Worm (Caenorhabditis elegans) whole organism, L4 larva: ENCODE data around the gene egl-19.
A peak's percentile ranks its signal among the peaks of the same experiment; 100 is the strongest.

Experiments
- D1046.2 ChIP-seq: fragments of 200-800 bp; sonication (Bioruptor generic); IDR thresholded peaks from 2 replicates; pipeline ENCODE4 v1.3.6; 2022; ENCODE audit warnings: missing genetic modification characterization, missing compliant biosample characterization
- F10B5.3 ChIP-seq: sonication (generic microtip); optimal IDR thresholded peaks from 2 replicates; lab custom pipeline; 2016; ENCODE audit warnings: mild to moderate bottlenecking, missing genetic modification characterization, missing compliant biosample characterization
- R02D3.7 ChIP-seq: fragments of 150-350 bp; sonication (generic microtip); optimal IDR thresholded peaks from 3 replicates; lab custom pipeline; 2014; ENCODE audit warnings: missing biosample characterization, missing genetic modification characterization
- T20F7.1 ChIP-seq: fragments of 200-800 bp; sonication (Bioruptor generic); optimal IDR thresholded peaks from 2 replicates; lab custom pipeline; 2018; ENCODE audit warnings: mild to moderate bottlenecking, missing genetic modification characterization, missing compliant biosample characterization
- Y105C5A.15 ChIP-seq: fragments of 200-800 bp; sonication (Bioruptor generic); IDR thresholded peaks from 2 replicates; pipeline ENCODE4 v1.3.6; 2022; ENCODE audit warnings: missing genetic modification characterization, missing compliant biosample characterization
- Y5F2A.4 ChIP-seq: fragments of 200-800 bp; sonication (Bioruptor generic); optimal IDR thresholded peaks from 2 replicates; lab custom pipeline; 2018; ENCODE audit warnings: mild to moderate bottlenecking, missing genetic modification characterization, missing compliant biosample characterization
- ZK546.5 ChIP-seq, 2 experiments: sonication (generic microtip); optimal IDR thresholded peaks; 2 replicates each; lab custom pipeline; 2017; ENCODE audit warnings: missing biosample characterization in 2 of 2, missing genetic modification characterization in 2 of 2
- aly-2 ChIP-seq: sonication (generic microtip); optimal IDR thresholded peaks from 2 replicates; lab custom pipeline; 2018; ENCODE audit warnings: missing biosample characterization, missing genetic modification characterization
- ceh-20 ChIP-seq: fragments of 200-800 bp; sonication (Bioruptor generic); IDR thresholded peaks from 2 replicates; pipeline ENCODE4 v1.3.6; 2022; ENCODE audit warnings: missing genetic modification reagents, missing genetic modification characterization, missing compliant biosample characterization
- ces-1 ChIP-seq: fragments of 150-350 bp; sonication (generic microtip); optimal IDR thresholded peaks from 4 replicates; lab custom pipeline; 2014; ENCODE audit warnings: missing biosample characterization, missing genetic modification reagents, missing genetic modification characterization
- daf-16 ChIP-seq, 3 experiments: sonication (generic microtip); optimal IDR thresholded peaks; 2 replicates each; lab custom pipeline; 2016 to 2017; ENCODE audit warnings: missing genetic modification characterization in 3 of 3, missing genetic modification reagents in 3 of 3, mild to moderate bottlenecking in 2 of 3, missing compliant biosample characterization in 2 of 3, missing biosample characterization in 1 of 3, moderate library complexity in 1 of 3
- daf-19 ChIP-seq: fragments of 200-800 bp; sonication (Bioruptor generic); conservative IDR thresholded peaks from 2 replicates; pipeline ENCODE4 v1.3.6; 2022; ENCODE audit warnings: missing genetic modification characterization, missing compliant biosample characterization
- daf-8 ChIP-seq: fragments of 200-800 bp; sonication (Bioruptor generic); IDR thresholded peaks from 2 replicates; pipeline ENCODE4 v1.3.6; 2022; ENCODE audit warnings: missing genetic modification characterization, missing compliant biosample characterization
- dmd-6 ChIP-seq: fragments of 200-800 bp; sonication (Bioruptor generic); IDR thresholded peaks from 2 replicates; pipeline ENCODE4 v1.3.6; 2022; ENCODE audit warnings: missing genetic modification reagents, missing genetic modification characterization, missing compliant biosample characterization
- dmd-8 ChIP-seq: fragments of 200-800 bp; sonication (Bioruptor generic); IDR thresholded peaks from 2 replicates; pipeline ENCODE4 v1.3.6; 2022; ENCODE audit warnings: missing genetic modification characterization, missing compliant biosample characterization
- egl-43 ChIP-seq: fragments of 200-800 bp; sonication (Bioruptor generic); IDR thresholded peaks from 2 replicates; pipeline ENCODE4 v1.3.6; 2022; ENCODE audit warnings: missing genetic modification reagents, missing genetic modification characterization, missing compliant biosample characterization
- gei-8 ChIP-seq: fragments of 200-800 bp; sonication (Bioruptor generic); optimal IDR thresholded peaks from 2 replicates; lab custom pipeline; 2018; ENCODE audit warnings: mild to moderate bottlenecking, missing genetic modification characterization, missing compliant biosample characterization
- hif-1 ChIP-seq, 2 experiments: sonication (generic microtip); optimal IDR thresholded peaks; 2 replicates each; lab custom pipeline; 2016 to 2017; ENCODE audit warnings: missing compliant biosample characterization in 2 of 2, missing genetic modification characterization in 2 of 2, missing genetic modification reagents in 2 of 2, missing genotype in 2 of 2, mild to moderate bottlenecking in 1 of 2
- hlh-11 ChIP-seq: fragments of 200-800 bp; sonication (Bioruptor generic); optimal IDR thresholded peaks from 2 replicates; lab custom pipeline; 2018; ENCODE audit warnings: mild to moderate bottlenecking, missing genetic modification characterization, missing compliant biosample characterization
- hlh-30 ChIP-seq: sonication (generic microtip); optimal IDR thresholded peaks from 2 replicates; lab custom pipeline; 2017; ENCODE audit warnings: antibody characterized with exemption, mild to moderate bottlenecking, missing genetic modification characterization, missing compliant biosample characterization; ENCODE audit not compliant: insufficient read depth
- jun-1 ChIP-seq: fragments of 150-350 bp; optimal IDR thresholded peaks from 2 replicates; lab custom pipeline; 2014; ENCODE audit warnings: missing biosample characterization, missing genetic modification reagents, missing genetic modification characterization
- lin-13 ChIP-seq: fragments of 150-350 bp; optimal IDR thresholded peaks from 2 replicates; lab custom pipeline; 2014; ENCODE audit warnings: missing biosample characterization, missing genetic modification reagents, missing genetic modification characterization
- lin-15B ChIP-seq: fragments of 150-350 bp; sonication (generic microtip); optimal IDR thresholded peaks from 3 replicates; lab custom pipeline; 2014; ENCODE audit warnings: missing biosample characterization, missing genetic modification characterization
- lin-38 ChIP-seq: fragments of 200-800 bp; sonication (Bioruptor generic); IDR thresholded peaks from 2 replicates; pipeline ENCODE4 v1.3.6; 2022; ENCODE audit warnings: missing genetic modification reagents, missing genetic modification characterization, missing compliant biosample characterization
- lin-39 ChIP-seq: fragments of 150-350 bp; optimal IDR thresholded peaks from 2 replicates; lab custom pipeline; 2014; ENCODE audit warnings: missing biosample characterization, missing genetic modification reagents, missing genetic modification characterization
- lir-3 ChIP-seq: sonication (generic microtip); optimal IDR thresholded peaks from 2 replicates; lab custom pipeline; 2016; ENCODE audit warnings: mild to moderate bottlenecking, missing genetic modification characterization, missing compliant biosample characterization
- lsy-2 ChIP-seq, 2 experiments: fragments of 150-350 bp in 1 of 2; sonication (generic microtip) in 1 of 2; optimal IDR thresholded peaks; 2 replicates each; lab custom pipeline; 2014 to 2017; ENCODE audit warnings: missing biosample characterization in 2 of 2, missing genetic modification characterization in 2 of 2
- madf-9 ChIP-seq: fragments of 200-800 bp; sonication (Bioruptor generic); conservative IDR thresholded peaks from 2 replicates; pipeline ENCODE4 v1.3.6; 2022; ENCODE audit warnings: missing genetic modification reagents, missing genetic modification characterization, missing compliant biosample characterization
- mdl-1 ChIP-seq, 2 experiments: fragments of 150-350 bp in 1 of 2; sonication (generic microtip) in 1 of 2; optimal IDR thresholded peaks; 2 replicates each; lab custom pipeline; 2014 to 2017; ENCODE audit warnings: missing biosample characterization in 2 of 2, missing genetic modification characterization in 2 of 2
- mep-1 ChIP-seq: fragments of 150-350 bp; sonication (generic microtip); optimal IDR thresholded peaks from 3 replicates; lab custom pipeline; 2014; ENCODE audit warnings: missing biosample characterization, missing genetic modification characterization
- mxl-2 ChIP-seq: fragments of 200-800 bp; sonication (Bioruptor generic); conservative IDR thresholded peaks from 2 replicates; pipeline ENCODE4 v1.3.6; 2022; ENCODE audit warnings: missing genetic modification reagents, missing genetic modification characterization, missing compliant biosample characterization
- mxl-3 ChIP-seq: fragments of 200-800 bp; sonication (Bioruptor generic); optimal IDR thresholded peaks from 2 replicates; lab custom pipeline; 2018; ENCODE audit warnings: mild to moderate bottlenecking, missing genetic modification characterization, missing compliant biosample characterization
- nhr-11 ChIP-seq: fragments of 150-350 bp; optimal IDR thresholded peaks from 2 replicates; lab custom pipeline; 2014; ENCODE audit warnings: missing biosample characterization, missing genetic modification characterization
- nhr-237 ChIP-seq: sonication (generic microtip); optimal IDR thresholded peaks from 2 replicates; lab custom pipeline; 2017; ENCODE audit warnings: missing biosample characterization, missing genetic modification characterization
- nhr-41 ChIP-seq: fragments of 200-800 bp; sonication (Bioruptor generic); IDR thresholded peaks from 2 replicates; pipeline ENCODE4 v1.3.6; 2022; ENCODE audit warnings: missing genetic modification reagents, missing genetic modification characterization, missing compliant biosample characterization
- nhr-42 ChIP-seq: fragments of 200-800 bp; sonication (Bioruptor generic); IDR thresholded peaks from 2 replicates; pipeline ENCODE4 v1.3.6; 2022; ENCODE audit warnings: missing genetic modification characterization, missing compliant biosample characterization
- nhr-48 ChIP-seq: sonication (generic microtip); optimal IDR thresholded peaks from 2 replicates; lab custom pipeline; 2016; ENCODE audit warnings: mild to moderate bottlenecking, missing genetic modification characterization, missing compliant biosample characterization
- nhr-76 ChIP-seq: fragments of 150-350 bp; optimal IDR thresholded peaks from 2 replicates; lab custom pipeline; 2014; ENCODE audit warnings: missing biosample characterization, missing genetic modification characterization
- nhr-77 ChIP-seq: fragments of 150-350 bp; optimal IDR thresholded peaks from 2 replicates; lab custom pipeline; 2014; ENCODE audit warnings: missing biosample characterization, missing genetic modification characterization
- pha-4 ChIP-seq, 2 experiments: fragments of 150-350 bp in 1 of 2; fragments of 200-800 bp in 1 of 2; sonication (Bioruptor generic) in 1 of 2; IDR thresholded peaks in 1 of 2; optimal IDR thresholded peaks in 1 of 2; 2 replicates each; pipeline versions ENCODE4 v1.3.6 to Lab custom; 2014 to 2022; ENCODE audit warnings: missing genetic modification characterization in 2 of 2, missing genetic modification reagents in 2 of 2, missing biosample characterization in 1 of 2, missing compliant biosample characterization in 1 of 2
- pqm-1 ChIP-seq: sonication (generic microtip); optimal IDR thresholded peaks from 2 replicates; lab custom pipeline; 2017; ENCODE audit warnings: missing biosample characterization, missing genetic modification characterization
- rbr-2 ChIP-seq: sonication (generic microtip); optimal IDR thresholded peaks from 2 replicates; lab custom pipeline; 2016; ENCODE audit warnings: missing genotype, missing genetic modification characterization, missing compliant biosample characterization
- set-16 ChIP-seq: fragments of 200-800 bp; sonication (Bioruptor generic); IDR thresholded peaks from 2 replicates; pipeline ENCODE4 v1.3.6; 2022; ENCODE audit warnings: missing genetic modification reagents, missing genetic modification characterization, missing compliant biosample characterization
- skn-1 ChIP-seq: fragments of 150-350 bp; optimal IDR thresholded peaks from 2 replicates; lab custom pipeline; 2014; ENCODE audit warnings: missing biosample characterization, missing genetic modification characterization
- snpc-1.2 ChIP-seq: fragments of 200-800 bp; sonication (Bioruptor generic); IDR thresholded peaks from 2 replicates; pipeline ENCODE4 v1.3.6; 2022; ENCODE audit warnings: missing genetic modification reagents, missing genetic modification characterization, missing compliant biosample characterization
- spr-1 ChIP-seq: sonication (generic microtip); optimal IDR thresholded peaks from 2 replicates; lab custom pipeline; 2016; ENCODE audit warnings: mild to moderate bottlenecking, missing genetic modification characterization, missing compliant biosample characterization
- tag-97 ChIP-seq: fragments of 200-800 bp; sonication (Bioruptor generic); IDR thresholded peaks from 2 replicates; pipeline ENCODE4 v1.3.6; 2022; ENCODE audit warnings: missing genetic modification characterization, missing compliant biosample characterization
- unc-62 ChIP-seq, 3 experiments: fragments of 150-350 bp in 1 of 3; sonication (generic microtip); optimal IDR thresholded peaks in 2 of 3; peaks in 1 of 3; 1 replicate in 1 of 3; 2 replicates in 2 of 3; lab custom pipeline; 2014 to 2017; ENCODE audit warnings: missing biosample characterization in 3 of 3, missing genetic modification characterization in 3 of 3, missing genetic modification reagents in 3 of 3, missing genotype in 1 of 3
- zip-11 ChIP-seq: fragments of 200-800 bp; sonication (Bioruptor generic); IDR thresholded peaks from 2 replicates; pipeline ENCODE4 v1.3.6; 2022; ENCODE audit warnings: missing genetic modification characterization, missing compliant biosample characterization
- zip-2 ChIP-seq: fragments of 150-350 bp; optimal IDR thresholded peaks from 2 replicates; lab custom pipeline; 2014; ENCODE audit warnings: missing biosample characterization, missing genetic modification characterization
- ztf-11 ChIP-seq: fragments of 150-350 bp; optimal IDR thresholded peaks from 2 replicates; lab custom pipeline; 2014; ENCODE audit warnings: missing biosample characterization, missing genetic modification characterization

The egl-19 gene

DNA sequence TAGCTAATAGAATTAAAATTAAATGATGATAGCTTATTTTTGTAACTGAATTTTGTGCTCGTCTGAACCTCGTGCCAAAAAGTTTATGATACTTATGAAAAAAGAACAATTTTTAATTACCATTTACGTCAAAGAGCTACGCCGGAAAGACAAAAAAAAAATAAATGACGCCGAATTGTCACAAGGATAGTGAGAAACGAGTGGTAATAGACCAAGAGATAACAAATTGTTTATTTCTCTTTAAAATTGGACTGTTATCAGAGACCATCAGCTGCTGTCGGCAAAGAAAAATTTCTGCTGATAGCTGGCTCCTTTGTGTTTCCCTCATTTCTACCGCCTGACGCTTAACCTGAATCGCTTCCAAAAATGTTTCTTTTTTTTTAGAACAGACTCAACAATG lies 11.7 kb upstream of the egl-19 start, which contains the start of gene pitr-1 (continued):
- TF ChIP-seq skn-1 (tag; lab: Kevin White, UChicago) (no peak), unc-62 (GFP tag; optimal IDR thresholded peaks at IDR 0.05 in 1 of 2; lab: Kevin White, UChicago) (no peak), unc-62 (tag; optimal IDR thresholded peaks at IDR 0.05; lab: Kevin White, UChicago) (no peak), nhr-41 (GFP tag; lab: Robert Waterston, UW) (no peak), zip-11 (GFP tag; lab: Robert Waterston, UW) (no peak), spr-1 (no peak), ces-1 (GFP tag; lab: Kevin White, UChicago) (no peak), lin-15B (tag; lab: Kevin White, UChicago) (no peak), T20F7.1 (GFP tag; lab: Kevin White, UChicago) (no peak), dmd-6 (GFP tag; lab: Robert Waterston, UW) (peak; percentile 59), mdl-1 (tag; optimal IDR thresholded peaks at IDR 0.05; lab: Kevin White, UChicago) (peak in 1 of 2 experiments; percentile 13), Y5F2A.4 (GFP tag; lab: Kevin White, UChicago) (no peak), pha-4 (GFP tag; IDR thresholded peaks at IDR 0.05; lab: Robert Waterston, UW) (peak; percentile 24; the same call in 1 of the 2 replicates), pha-4 (tag; optimal IDR thresholded peaks at IDR 0.05; lab: Kevin White, UChicago) (no peak), daf-8 (no peak), nhr-237 (tag; lab: Kevin White, UChicago) (no peak), F10B5.3 (tag; lab: Kevin White, UChicago) (no peak), snpc-1.2 (GFP tag; lab: Robert Waterston, UW) (no peak), pqm-1 (tag; lab: Kevin White, UChicago) (peak; percentile 88), rbr-2 (tag; lab: Kevin White, UChicago) (no peak), lin-13 (GFP tag; lab: Kevin White, UChicago) (peak; percentile 2), nhr-11 (tag; lab: Kevin White, UChicago) (no peak), mxl-2 (GFP tag; lab: Robert Waterston, UW) (no peak), zip-2 (tag; lab: Kevin White, UChicago) (no peak), tag-97 (GFP tag; lab: Robert Waterston, UW) (no peak), set-16 (GFP tag; lab: Robert Waterston, UW) (no peak), nhr-48 (no peak), hlh-30 (tag; lab: Kevin White, UChicago) (peak; percentile 54), ZK546.5 (tag; optimal IDR thresholded peaks at IDR 0.05; lab: Kevin White, UChicago) (no peak), egl-43 (GFP tag; lab: Robert Waterston, UW) (peak; percentile 20; the same call in 1 of the 2 replicates), nhr-76 (no peak), D1046.2 (GFP tag; lab: Robert Waterston, UW) (no peak), nhr-42 (GFP tag; lab: Robert Waterston, UW) (no peak), jun-1 (tag; lab: Kevin White, UChicago) (no peak), aly-2 (tag; lab: Kevin White, UChicago) (no peak), Y105C5A.15 (GFP tag; lab: Robert Waterston, UW) (no peak), lin-38 (GFP tag; lab: Robert Waterston, UW) (no peak), lin-39 (no peak), dmd-8 (no peak), lsy-2 (tag; optimal IDR thresholded peaks at IDR 0.05; lab: Kevin White, UChicago) (no peak), gei-8 (no peak), nhr-77 (tag; lab: Kevin White, UChicago) (peak; percentile 61), hif-1 (tag; optimal IDR thresholded peaks at IDR 0.05; lab: Kevin White, UChicago) (peak in 1 of 2 experiments; percentile 42), lir-3 (tag; lab: Kevin White, UChicago) (no peak), daf-19 (no peak), mep-1 (no peak), mxl-3 (no peak), R02D3.7 (tag; lab: Kevin White, UChicago) (no peak), daf-16 (GFP tag; optimal IDR thresholded peaks at IDR 0.05; lab: Kevin White, UChicago) (no peak), daf-16 (tag; optimal IDR thresholded peaks at IDR 0.05; lab: Kevin White, UChicago) (peak; percentile 84), ztf-11 (tag; lab: Kevin White, UChicago) (no peak), ceh-20 (GFP tag; lab: Robert Waterston, UW) (no peak), madf-9 (GFP tag; lab: Robert Waterston, UW) (no peak), hlh-11 (tag; lab: Kevin White, UChicago) (peak; percentile 88)
